Worm (Caenorhabditis elegans): Measurements from ENCODE around the gene acp-5.

DNA sequence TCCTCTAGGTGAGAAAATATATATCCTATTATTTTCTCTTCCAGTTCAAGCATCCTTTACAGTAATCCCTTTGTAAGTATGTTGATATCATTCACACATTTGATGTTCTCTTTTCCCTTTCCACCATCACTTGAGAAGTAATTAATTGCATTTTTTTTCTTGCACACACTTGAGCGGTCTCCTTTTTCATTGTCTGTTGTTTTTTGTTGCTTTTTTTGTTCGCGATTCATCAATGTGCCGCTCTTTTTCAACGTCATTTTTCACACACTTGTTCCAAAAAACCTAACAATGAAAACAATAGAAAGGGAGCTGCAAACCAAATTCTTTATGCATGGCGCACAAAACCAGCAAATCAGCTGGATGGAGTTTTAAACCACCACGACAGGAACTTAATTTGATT lies 46.3 kb downstream of the acp-5 start, which contains the start of gene F49E10.4:
- TF ChIP-seq flt-1 (GFP tag; IDR thresholded peaks at IDR 0.05), result no peak
- TF ChIP-seq sea-1 (GFP tag; conservative IDR thresholded peaks at IDR 0.05), result no peak

All from whole organism, early embryonic.